Fruit fly (Drosophila melanogaster) whole organism, prepupa: ENCODE results near the gene glec.
A peak's percentile ranks its signal among the peaks of the same experiment; 100 is the strongest.

Experiments used
- CG10631 ChIP-seq: fragments of 200-800 bp; sonication (Bioruptor generic); optimal IDR thresholded peaks from 2 replicates; lab custom pipeline; 2016; ENCODE audit warnings: missing biosample characterization, missing genetic modification characterization
- Met ChIP-seq: fragments of 200-800 bp; sonication (Bioruptor generic); optimal IDR thresholded peaks from 3 replicates; lab custom pipeline; 2016; ENCODE audit warnings: missing biosample characterization, missing genetic modification characterization
- Sox15 ChIP-seq: fragments of 200-800 bp; sonication (Bioruptor generic); optimal IDR thresholded peaks from 3 replicates; lab custom pipeline; 2016; ENCODE audit warnings: missing biosample characterization, missing genetic modification characterization
- dac ChIP-seq: fragments of 200-800 bp; sonication (Bioruptor generic); optimal IDR thresholded peaks from 2 replicates; lab custom pipeline; 2017; ENCODE audit warnings: missing biosample characterization, mild to moderate bottlenecking, missing genetic modification characterization
- lz ChIP-seq: fragments of 200-800 bp; sonication (Bioruptor generic); optimal IDR thresholded peaks from 3 replicates; lab custom pipeline; 2016; ENCODE audit warnings: missing biosample characterization, missing genetic modification characterization

DNA sequence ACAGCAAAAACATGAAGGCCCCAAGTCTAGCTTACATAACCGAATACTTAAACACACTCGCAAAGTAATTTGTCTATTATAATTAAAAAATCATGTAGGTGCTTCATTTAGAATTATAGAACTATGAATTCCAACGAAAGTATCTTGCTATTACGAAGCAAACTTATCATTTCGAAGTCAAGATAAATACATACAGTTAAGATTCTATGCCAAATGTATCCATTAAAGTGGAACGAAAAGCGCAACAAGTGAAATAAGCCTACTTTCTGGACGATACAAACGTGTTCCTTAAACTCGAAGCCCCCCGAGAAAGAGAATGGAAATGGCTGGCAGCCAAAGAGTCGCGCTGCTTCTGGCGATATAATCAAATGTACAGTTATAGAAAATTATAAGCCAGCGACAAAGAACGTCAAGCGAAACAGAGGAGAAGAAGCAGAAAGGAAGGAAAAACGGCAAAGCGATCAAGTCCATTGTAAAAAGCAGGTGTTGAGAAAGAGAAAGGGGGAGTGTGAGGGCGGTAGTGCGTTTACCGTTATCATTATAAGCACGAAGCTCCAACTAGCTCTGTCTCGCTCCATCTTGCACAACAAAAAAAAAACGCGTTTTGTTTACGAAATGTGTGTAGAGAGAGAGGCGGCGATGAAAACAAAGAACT is 3.4 kb downstream of the glec start:
- TF ChIP-seq CG10631 (GFP tag; lab: Kevin White, UChicago) (peak; percentile 30), lz (no peak), dac (GFP tag; lab: Kevin White, UChicago) (no peak), Sox15 (GFP tag; lab: Kevin White, UChicago) (no peak), Met (GFP tag; lab: Kevin White, UChicago) (no peak)
